Worm (Caenorhabditis elegans) whole organism, L3 larva: ENCODE measurements around the gene C17B7.12.
A peak's percentile ranks its signal among the peaks of the same experiment; 100 is the strongest.

Experiments used
- R02D3.7 ChIP-seq: fragments of 150-350 bp; optimal IDR thresholded peaks from 2 replicates; lab custom pipeline; 2014; ENCODE audit warnings: missing biosample characterization, missing genetic modification characterization
- ZK546.5 ChIP-seq: sonication (generic microtip); optimal IDR thresholded peaks from 2 replicates; lab custom pipeline; 2017; ENCODE audit warnings: missing biosample characterization, missing genetic modification characterization
- aly-2 ChIP-seq: fragments of 150-350 bp; optimal IDR thresholded peaks from 2 replicates; lab custom pipeline; 2014; ENCODE audit warnings: missing biosample characterization, missing genetic modification characterization
- ama-1 ChIP-seq: fragments of 150-350 bp; optimal IDR thresholded peaks from 2 replicates; lab custom pipeline; 2018
- ceh-16 ChIP-seq: sonication (generic microtip); optimal IDR thresholded peaks from 2 replicates; lab custom pipeline; 2017; ENCODE audit warnings: missing biosample characterization, missing genetic modification characterization
- ceh-28 ChIP-seq: fragments of 150-350 bp; optimal IDR thresholded peaks from 2 replicates; lab custom pipeline; 2014; ENCODE audit warnings: missing biosample characterization, missing genetic modification reagents, missing genetic modification characterization
- ceh-9 ChIP-seq: sonication (generic microtip); optimal IDR thresholded peaks from 2 replicates; lab custom pipeline; 2018; ENCODE audit warnings: missing biosample characterization, missing genetic modification characterization
- daf-12 ChIP-seq: fragments of 150-350 bp; optimal IDR thresholded peaks from 2 replicates; lab custom pipeline; 2014; ENCODE audit warnings: missing biosample characterization, missing genetic modification reagents, missing genetic modification characterization
- egl-5 ChIP-seq: fragments of 150-350 bp; optimal IDR thresholded peaks from 2 replicates; lab custom pipeline; 2017; ENCODE audit warnings: missing biosample characterization, missing genetic modification reagents, missing genetic modification characterization, inconsistent platforms
- elt-1 ChIP-seq: fragments of 150-350 bp; optimal IDR thresholded peaks from 2 replicates; lab custom pipeline; 2014; ENCODE audit warnings: missing biosample characterization, missing genetic modification characterization
- eor-1 ChIP-seq, 2 experiments: fragments of 150-350 bp; optimal IDR thresholded peaks; 2 replicates each; lab custom pipeline; 2014 to 2018; ENCODE audit warnings: missing biosample characterization in 2 of 2, missing genetic modification characterization in 2 of 2
- fkh-10 ChIP-seq: sonication (generic microtip); optimal IDR thresholded peaks from 2 replicates; lab custom pipeline; 2017; ENCODE audit warnings: missing biosample characterization, missing genetic modification reagents, missing genetic modification characterization
- fkh-2 ChIP-seq: fragments of 150-350 bp; optimal IDR thresholded peaks from 2 replicates; lab custom pipeline; 2014; ENCODE audit warnings: missing biosample characterization, missing genetic modification reagents, missing genetic modification characterization
- fos-1 ChIP-seq: fragments of 150-350 bp; optimal IDR thresholded peaks from 2 replicates; lab custom pipeline; 2014; ENCODE audit warnings: missing biosample characterization, missing genetic modification characterization
- jun-1 ChIP-seq: fragments of 150-350 bp; optimal IDR thresholded peaks from 2 replicates; lab custom pipeline; 2014; ENCODE audit warnings: missing biosample characterization, missing genetic modification reagents, missing genetic modification characterization
- lin-15B ChIP-seq: fragments of 150-350 bp; optimal IDR thresholded peaks from 2 replicates; lab custom pipeline; 2014; ENCODE audit warnings: missing biosample characterization, missing genetic modification characterization
- lin-39 ChIP-seq: fragments of 150-350 bp; optimal IDR thresholded peaks from 2 replicates; lab custom pipeline; 2018; ENCODE audit warnings: missing biosample characterization, missing genetic modification reagents, missing genetic modification characterization
- lsy-12 ChIP-seq: sonication (generic microtip); optimal IDR thresholded peaks from 2 replicates; lab custom pipeline; 2016; ENCODE audit warnings: mild to moderate bottlenecking, missing genetic modification characterization, missing compliant biosample characterization
- mdl-1 ChIP-seq: fragments of 150-350 bp; optimal IDR thresholded peaks from 2 replicates; lab custom pipeline; 2014; ENCODE audit warnings: missing biosample characterization, missing genetic modification characterization
- mml-1 ChIP-seq: fragments of 150-350 bp; sonication (generic microtip); optimal IDR thresholded peaks from 3 replicates; lab custom pipeline; 2014; ENCODE audit warnings: missing biosample characterization, missing genetic modification characterization
- nfya-1 ChIP-seq: sonication (generic microtip); optimal IDR thresholded peaks from 2 replicates; lab custom pipeline; 2017; ENCODE audit warnings: missing genetic modification characterization, mild to moderate bottlenecking, missing compliant biosample characterization, antibody characterized with exemption, moderate library complexity; ENCODE audit not compliant: insufficient read depth
- nhr-11 ChIP-seq: fragments of 150-350 bp; optimal IDR thresholded peaks from 2 replicates; lab custom pipeline; 2014; ENCODE audit warnings: missing biosample characterization, missing genetic modification characterization
- nhr-23 ChIP-seq: fragments of 150-350 bp; optimal IDR thresholded peaks from 2 replicates; lab custom pipeline; 2014; ENCODE audit warnings: missing biosample characterization, missing genetic modification reagents, missing genetic modification characterization
- nhr-237 ChIP-seq: fragments of 150-350 bp; optimal IDR thresholded peaks from 2 replicates; lab custom pipeline; 2014; ENCODE audit warnings: missing biosample characterization, missing genetic modification characterization
- nhr-43 ChIP-seq: sonication (generic microtip); optimal IDR thresholded peaks from 2 replicates; lab custom pipeline; 2016; ENCODE audit warnings: mild to moderate bottlenecking, missing genetic modification characterization, missing compliant biosample characterization; ENCODE audit not compliant: poor library complexity, severe bottlenecking
- nhr-67 ChIP-seq: fragments of 150-350 bp; optimal IDR thresholded peaks from 2 replicates; lab custom pipeline; 2014; ENCODE audit warnings: missing biosample characterization, missing genetic modification characterization
- nhr-76 ChIP-seq: fragments of 150-350 bp; sonication (generic microtip); optimal IDR thresholded peaks from 5 replicates; lab custom pipeline; 2014; ENCODE audit warnings: missing biosample characterization, missing genetic modification characterization
- pha-4 ChIP-seq: fragments of 150-350 bp; optimal IDR thresholded peaks from 2 replicates; lab custom pipeline; 2014; ENCODE audit warnings: missing biosample characterization, missing genetic modification reagents, missing genetic modification characterization
- pqm-1 ChIP-seq: fragments of 150-350 bp; optimal IDR thresholded peaks from 2 replicates; lab custom pipeline; 2017; ENCODE audit warnings: missing biosample characterization, missing genetic modification characterization, inconsistent platforms
- sea-2 ChIP-seq: fragments of 150-350 bp; sonication (generic microtip); optimal IDR thresholded peaks from 4 replicates; lab custom pipeline; 2014; ENCODE audit warnings: missing biosample characterization, missing genetic modification reagents, missing genetic modification characterization
- snpc-4 ChIP-seq: fragments of 150-350 bp; optimal IDR thresholded peaks from 2 replicates; lab custom pipeline; 2014; ENCODE audit warnings: missing biosample characterization, missing genetic modification characterization
- unc-62 ChIP-seq: fragments of 150-350 bp; sonication (generic microtip); optimal IDR thresholded peaks from 4 replicates; lab custom pipeline; 2014; ENCODE audit warnings: missing biosample characterization, missing genetic modification reagents, missing genetic modification characterization
- zag-1 ChIP-seq: fragments of 150-350 bp; optimal IDR thresholded peaks from 2 replicates; lab custom pipeline; 2014; ENCODE audit warnings: missing biosample characterization, missing genetic modification characterization

Gene C17B7.12

ce11 chrV:3349877-3350276, 3.1 kb upstream of the C17B7.12 start, which contains the start of gene C17B7.15:
Gene C17B7.15 (plus strand): TSS chrV:3350177.
- TF ChIP-seq eor-1 (tag; optimal IDR thresholded peaks at IDR 0.05; lab: Kevin White, UChicago) (no peak), fkh-10 (GFP tag; lab: Kevin White, UChicago) (no peak), nhr-23 (tag; lab: Kevin White, UChicago) (no peak), egl-5 (tag; lab: Kevin White, UChicago) (no peak), lin-39 (tag; lab: Kevin White, UChicago) (no peak), R02D3.7 (no peak), nhr-237 (no peak), nhr-43 (tag; lab: Kevin White, UChicago) (no peak), jun-1 (tag; lab: Kevin White, UChicago) (no peak), sea-2 (GFP tag; lab: Kevin White, UChicago) (no peak), fos-1 (tag; lab: Kevin White, UChicago) (no peak), ceh-16 (tag; lab: Kevin White, UChicago) (no peak), unc-62 (no peak), nhr-76 (tag; lab: Kevin White, UChicago) (no peak), ceh-9 (no peak), snpc-4 (tag; lab: Kevin White, UChicago) (no peak)

ce11 chrV:3351266-3351665, 1.8 kb upstream of the C17B7.12 start, which contains the start of gene str-63:
Gene str-63 (plus strand): TSS chrV:3351566.
- TF ChIP-seq ZK546.5 (tag; lab: Kevin White, UChicago) (no peak), egl-5 (tag; lab: Kevin White, UChicago) (no peak), snpc-4 (tag; lab: Kevin White, UChicago) (no peak), lsy-12 (tag; lab: Kevin White, UChicago) (no peak), ceh-28 (tag; lab: Kevin White, UChicago) (no peak), ceh-16 (tag; lab: Kevin White, UChicago) (no peak)
- TF ChIP-seq, all 47 proteins: peak for 0

ce11 chrV:3355544-3355943, 2.5 kb downstream of the C17B7.12 start:
- TF ChIP-seq zag-1 (no peak), elt-1 (tag; lab: Kevin White, UChicago) (peak; percentile 87), nhr-23 (tag; lab: Kevin White, UChicago) (peak; percentile 31), nhr-11 (tag; lab: Kevin White, UChicago) (no peak), egl-5 (tag; lab: Kevin White, UChicago) (no peak), daf-12 (tag; lab: Kevin White, UChicago) (no peak)
- TF ChIP-seq, all 47 proteins: peak for 2

ce11 chrV:3357106-3357505, 4.1 kb downstream of the C17B7.12 start, which contains the start of gene scrm-3:
Gene scrm-3 (minus strand): TSS chrV:3357206.
- TF ChIP-seq ceh-9 (no peak), sea-2 (GFP tag; lab: Kevin White, UChicago) (no peak), aly-2 (tag; lab: Kevin White, UChicago) (no peak), ama-1 (lab: Kevin White, UChicago) (no peak), pqm-1 (tag; lab: Kevin White, UChicago) (no peak), egl-5 (tag; lab: Kevin White, UChicago) (no peak), ZK546.5 (tag; lab: Kevin White, UChicago) (no peak)

- TF ChIP-seq nfya-1 (no peak), pha-4 (tag; lab: Kevin White, UChicago) (no peak), mml-1 (no peak), aly-2 (tag; lab: Kevin White, UChicago) (no peak)
These were observed 5.2 kb downstream of the C17B7.12 start, which contains the start of gene C04E12.5 for ce11 chrV:3358267-3358666. Gene C04E12.5 (plus strand): TSS chrV:3358567.

- TF ChIP-seq ceh-9 (no peak), egl-5 (tag; lab: Kevin White, UChicago) (no peak), lin-15B (tag; lab: Kevin White, UChicago) (no peak), nfya-1 (no peak), nhr-76 (tag; lab: Kevin White, UChicago) (no peak), eor-1 (tag; optimal IDR thresholded peaks at IDR 0.05; lab: Kevin White, UChicago) (no peak), fkh-2 (tag; lab: Kevin White, UChicago) (no peak), daf-12 (tag; lab: Kevin White, UChicago) (no peak), nhr-237 (no peak), ceh-16 (tag; lab: Kevin White, UChicago) (no peak), nhr-67 (tag; lab: Kevin White, UChicago) (no peak), mdl-1 (tag; lab: Kevin White, UChicago) (no peak)
These were observed 8.6 kb downstream of the C17B7.12 start for ce11 chrV:3361633-3362032.
